Worm (Caenorhabditis elegans): ENCODE data around the gene ceph-41.

- TF ChIP-seq ceh-13 (GFP tag; optimal IDR thresholded peaks at IDR 0.05) (no peak), tbx-37 (GFP tag; conservative IDR thresholded peaks at IDR 0.05) (no peak), hmg-4 (GFP tag; optimal IDR thresholded peaks at IDR 0.05) (no peak), F13C5.2 (tag; optimal IDR thresholded peaks at IDR 0.05) (no peak), sea-1 (GFP tag; conservative IDR thresholded peaks at IDR 0.05) (no peak), ama-1 (optimal IDR thresholded peaks at IDR 0.05) (no peak)
These were observed 23.8 kb upstream of the ceph-41 start for ce11 chrIV:8103196-8103595.

Measured in whole organism, early embryonic.